Worm (Caenorhabditis elegans) whole organism, young adult: ENCODE data around the gene C01G5.7.

Experiments
- C17E4.6 ChIP-seq: fragments of 200-800 bp; sonication (Bioruptor generic); IDR thresholded peaks from 2 replicates; pipeline ENCODE4 v1.3.6; 2022; ENCODE audit warnings: missing genetic modification reagents, missing genetic modification characterization, missing compliant biosample characterization
- D2030.7 ChIP-seq: fragments of 200-800 bp; sonication (Bioruptor generic); IDR thresholded peaks from 2 replicates; pipeline ENCODE4 v1.3.6; 2022; ENCODE audit warnings: missing genetic modification reagents, missing genetic modification characterization, missing compliant biosample characterization
- F10E7.11 ChIP-seq: sonication (generic microtip); optimal IDR thresholded peaks from 2 replicates; lab custom pipeline; 2017; ENCODE audit warnings: mild to moderate bottlenecking, missing genetic modification characterization, moderate library complexity, missing compliant biosample characterization
- F22D6.2 ChIP-seq: sonication (generic microtip); optimal IDR thresholded peaks from 2 replicates; lab custom pipeline; 2016; ENCODE audit warnings: mild to moderate bottlenecking, missing genetic modification characterization, missing compliant biosample characterization
- F37B4.10 ChIP-seq: fragments of 200-800 bp; sonication (Bioruptor generic); IDR thresholded peaks from 2 replicates; pipeline ENCODE4 v1.3.6; 2022; ENCODE audit warnings: missing genetic modification characterization, missing compliant biosample characterization
- F39B2.1 ChIP-seq: fragments of 200-800 bp; sonication (Bioruptor generic); IDR thresholded peaks from 2 replicates; pipeline ENCODE4 v1.3.6; 2022; ENCODE audit warnings: missing genetic modification reagents, missing genetic modification characterization, missing compliant biosample characterization
- K11D2.4 ChIP-seq: fragments of 200-800 bp; sonication (Bioruptor generic); IDR thresholded peaks from 2 replicates; pipeline ENCODE4 v1.3.6; 2022; ENCODE audit warnings: missing genetic modification reagents, missing genetic modification characterization, missing compliant biosample characterization
- Y67H2A.10 ChIP-seq: fragments of 200-800 bp; sonication (Bioruptor generic); conservative IDR thresholded peaks from 2 replicates; pipeline ENCODE4 v1.3.6; 2022; ENCODE audit warnings: missing genetic modification reagents, missing genetic modification characterization, missing compliant biosample characterization
- aptf-3 ChIP-seq: fragments of 200-800 bp; sonication (Bioruptor generic); IDR thresholded peaks from 2 replicates; pipeline ENCODE4 v1.3.6; 2022; ENCODE audit warnings: missing genetic modification characterization, missing compliant biosample characterization
- attf-3 ChIP-seq: fragments of 200-800 bp; sonication (Bioruptor generic); conservative IDR thresholded peaks from 2 replicates; pipeline ENCODE4 v1.3.6; 2022; ENCODE audit warnings: missing genetic modification reagents, missing genetic modification characterization, missing compliant biosample characterization
- attf-6 ChIP-seq: fragments of 200-800 bp; sonication (Bioruptor generic); IDR thresholded peaks from 2 replicates; pipeline ENCODE4 v1.3.6; 2022; ENCODE audit warnings: missing genetic modification reagents, missing genetic modification characterization, missing compliant biosample characterization
- cebp-2 ChIP-seq: fragments of 200-800 bp; sonication (Bioruptor generic); IDR thresholded peaks from 2 replicates; pipeline ENCODE4 v1.3.6; 2022; ENCODE audit warnings: missing genetic modification characterization, missing compliant biosample characterization
- ceh-40 ChIP-seq: fragments of 200-800 bp; sonication (Bioruptor generic); IDR thresholded peaks from 2 replicates; pipeline ENCODE4 v1.3.6; 2022; ENCODE audit warnings: missing genetic modification characterization, missing compliant biosample characterization
- ceh-91 ChIP-seq: fragments of 200-800 bp; sonication (Bioruptor generic); IDR thresholded peaks from 2 replicates; pipeline ENCODE4 v1.3.6; 2022; ENCODE audit warnings: missing genetic modification reagents, missing genetic modification characterization, missing compliant biosample characterization
- chd-7 ChIP-seq: sonication (generic microtip); optimal IDR thresholded peaks from 2 replicates; lab custom pipeline; 2016; ENCODE audit warnings: mild to moderate bottlenecking, missing genetic modification characterization, moderate library complexity, missing compliant biosample characterization
- dpl-1 ChIP-seq: fragments of 150-350 bp; optimal IDR thresholded peaks from 2 replicates; lab custom pipeline; 2014; ENCODE audit warnings: missing biosample characterization, missing genetic modification reagents, missing genetic modification characterization
- efl-1 ChIP-seq: fragments of 150-350 bp; optimal IDR thresholded peaks from 2 replicates; lab custom pipeline; 2014; ENCODE audit warnings: missing biosample characterization, missing genetic modification reagents, missing genetic modification characterization
- egl-44 ChIP-seq: fragments of 200-800 bp; sonication (Bioruptor generic); IDR thresholded peaks from 2 replicates; pipeline ENCODE4 v1.3.6; 2022; ENCODE audit warnings: missing genetic modification reagents, missing genetic modification characterization, missing compliant biosample characterization
- egrh-3 ChIP-seq: fragments of 200-800 bp; sonication (Bioruptor generic); IDR thresholded peaks from 2 replicates; pipeline ENCODE4 v1.3.6; 2022; ENCODE audit warnings: missing genetic modification reagents, missing genetic modification characterization, missing compliant biosample characterization
- ekl-4 ChIP-seq: fragments of 200-800 bp; sonication (Bioruptor generic); IDR thresholded peaks from 2 replicates; pipeline ENCODE4 v1.3.6; 2022; ENCODE audit warnings: missing genetic modification reagents, missing genetic modification characterization, missing compliant biosample characterization
- fkh-3 ChIP-seq: sonication (generic microtip); optimal IDR thresholded peaks from 2 replicates; lab custom pipeline; 2016; ENCODE audit warnings: mild to moderate bottlenecking, missing genetic modification characterization, missing compliant biosample characterization
- hlh-26 ChIP-seq: fragments of 200-800 bp; sonication (Bioruptor generic); conservative IDR thresholded peaks from 2 replicates; pipeline ENCODE4 v1.3.6; 2022; ENCODE audit warnings: missing genetic modification reagents, missing genetic modification characterization, missing compliant biosample characterization
- hmg-20 ChIP-seq: fragments of 200-800 bp; sonication (Bioruptor generic); IDR thresholded peaks from 2 replicates; pipeline ENCODE4 v1.3.6; 2022; ENCODE audit warnings: missing genetic modification reagents, missing genetic modification characterization, missing compliant biosample characterization
- hrde-1 ChIP-seq: sonication (generic microtip); optimal IDR thresholded peaks from 2 replicates; lab custom pipeline; 2016; ENCODE audit warnings: missing genetic modification characterization, mild to moderate bottlenecking, missing compliant biosample characterization, moderate library complexity, missing genotype, missing genetic modification reagents, borderline replicate concordance
- lag-1 ChIP-seq: fragments of 200-800 bp; sonication (Bioruptor generic); IDR thresholded peaks from 2 replicates; pipeline ENCODE4 v1.3.6; 2022; ENCODE audit warnings: missing genetic modification reagents, missing genetic modification characterization, missing compliant biosample characterization
- lin-40 ChIP-seq: sonication (generic microtip); optimal IDR thresholded peaks from 2 replicates; lab custom pipeline; 2016; ENCODE audit warnings: missing genetic modification characterization, mild to moderate bottlenecking, missing compliant biosample characterization, missing genotype, missing genetic modification reagents
- lin-54 ChIP-seq: fragments of 200-800 bp; sonication (Bioruptor generic); optimal IDR thresholded peaks from 2 replicates; lab custom pipeline; 2018; ENCODE audit warnings: mild to moderate bottlenecking, missing genetic modification characterization, missing compliant biosample characterization
- lsl-1 ChIP-seq: fragments of 200-800 bp; sonication (Bioruptor generic); optimal IDR thresholded peaks from 2 replicates; lab custom pipeline; 2018; ENCODE audit warnings: mild to moderate bottlenecking, missing genetic modification characterization, moderate library complexity, missing compliant biosample characterization
- madf-3 ChIP-seq: fragments of 200-800 bp; sonication (Bioruptor generic); IDR thresholded peaks from 2 replicates; pipeline ENCODE4 v1.3.6; 2022; ENCODE audit warnings: missing genetic modification reagents, missing genetic modification characterization, missing compliant biosample characterization
- madf-6 ChIP-seq: fragments of 200-800 bp; sonication (Bioruptor generic); IDR thresholded peaks from 2 replicates; pipeline ENCODE4 v1.3.6; 2022; ENCODE audit warnings: missing genetic modification reagents, missing genetic modification characterization, missing compliant biosample characterization
- mxl-1 ChIP-seq: sonication (generic microtip); optimal IDR thresholded peaks from 2 replicates; lab custom pipeline; 2016; ENCODE audit warnings: missing genetic modification characterization, missing compliant biosample characterization
- nfya-2 ChIP-seq: fragments of 200-800 bp; sonication (Bioruptor generic); IDR thresholded peaks from 2 replicates; pipeline ENCODE4 v1.3.6; 2022; ENCODE audit warnings: missing genetic modification reagents, missing genetic modification characterization, missing compliant biosample characterization
- nhr-120 ChIP-seq: fragments of 200-800 bp; sonication (Bioruptor generic); IDR thresholded peaks from 2 replicates; pipeline ENCODE4 v1.3.6; 2022; ENCODE audit warnings: missing genetic modification characterization, missing compliant biosample characterization
- pbrm-1 ChIP-seq: fragments of 200-800 bp; sonication (Bioruptor generic); IDR thresholded peaks from 2 replicates; pipeline ENCODE4 v1.3.6; 2022; ENCODE audit warnings: missing genetic modification reagents, missing genetic modification characterization, missing compliant biosample characterization
- rec-8 ChIP-seq, 2 experiments: sonication (generic microtip); optimal IDR thresholded peaks; 2 replicates each; lab custom pipeline; 2016; ENCODE audit warnings: mild to moderate bottlenecking in 2 of 2, missing genetic modification characterization in 2 of 2, missing genetic modification reagents in 2 of 2, missing genotype in 2 of 2, missing biosample characterization in 1 of 2, missing compliant biosample characterization in 1 of 2, moderate library complexity in 1 of 2
- sdz-38 ChIP-seq: sonication (generic microtip); optimal IDR thresholded peaks from 2 replicates; lab custom pipeline; 2016; ENCODE audit warnings: missing genotype, missing genetic modification characterization, missing compliant biosample characterization
- snpc-1.1 ChIP-seq: sonication (generic microtip); optimal IDR thresholded peaks from 2 replicates; lab custom pipeline; 2017; ENCODE audit warnings: missing genetic modification characterization, mild to moderate bottlenecking, missing compliant biosample characterization, antibody characterized with exemption, moderate library complexity, missing genotype, missing genetic modification reagents; ENCODE audit not compliant: insufficient read depth
- snpc-1.3 ChIP-seq: sonication (generic microtip); optimal IDR thresholded peaks from 2 replicates; lab custom pipeline; 2017; ENCODE audit warnings: missing genetic modification characterization, mild to moderate bottlenecking, missing compliant biosample characterization, antibody characterized with exemption, moderate library complexity, missing genotype, missing genetic modification reagents; ENCODE audit not compliant: insufficient read depth
- snpc-4 ChIP-seq, 5 experiments: fragments of 150-350 bp in 1 of 5; sonication (generic microtip) in 4 of 5; optimal IDR thresholded peaks; 2 replicates each; lab custom pipeline; 2014 to 2018; ENCODE audit warnings: missing genetic modification characterization in 5 of 5, missing biosample characterization in 3 of 5, antibody characterized with exemption in 2 of 5, mild to moderate bottlenecking in 2 of 5, missing compliant biosample characterization in 2 of 5, missing genotype in 2 of 5, moderate library complexity in 2 of 5, missing genetic modification reagents in 1 of 5
- sptf-2 ChIP-seq: fragments of 200-800 bp; sonication (Bioruptor generic); optimal IDR thresholded peaks from 2 replicates; lab custom pipeline; 2018; ENCODE audit warnings: mild to moderate bottlenecking, missing genetic modification characterization, missing compliant biosample characterization
- tlf-1 ChIP-seq: fragments of 200-800 bp; sonication (Bioruptor generic); optimal IDR thresholded peaks from 2 replicates; lab custom pipeline; 2018; ENCODE audit warnings: mild to moderate bottlenecking, missing genetic modification characterization, missing compliant biosample characterization
- unc-130 ChIP-seq: sonication (generic microtip); optimal IDR thresholded peaks from 2 replicates; lab custom pipeline; 2016; ENCODE audit warnings: missing genetic modification reagents, missing genetic modification characterization, missing compliant biosample characterization
- zim-3 ChIP-seq: sonication (generic microtip); optimal IDR thresholded peaks from 2 replicates; lab custom pipeline; 2017; ENCODE audit warnings: mild to moderate bottlenecking, missing genetic modification characterization, moderate library complexity, missing compliant biosample characterization
- ztf-22 ChIP-seq: fragments of 200-800 bp; sonication (Bioruptor generic); optimal IDR thresholded peaks from 2 replicates; lab custom pipeline; 2018; ENCODE audit warnings: mild to moderate bottlenecking, missing genetic modification characterization, moderate library complexity, missing compliant biosample characterization
- ztf-25 ChIP-seq: fragments of 200-800 bp; sonication (Bioruptor generic); IDR thresholded peaks from 2 replicates; pipeline ENCODE4 v1.3.6; 2022; ENCODE audit warnings: missing genetic modification reagents, missing genetic modification characterization, missing compliant biosample characterization
- ztf-26 ChIP-seq: sonication (generic microtip); optimal IDR thresholded peaks from 2 replicates; lab custom pipeline; 2017; ENCODE audit warnings: missing genetic modification characterization, missing compliant biosample characterization

Gene C01G5.7

ce11 chrIV:6528202-6528601 lies 10.2 kb downstream of the C01G5.7 start:
- TF ChIP-seq nfya-2 (GFP tag; lab: Robert Waterston, UW), result 0 out of 2 replicates have a peak, but pooled peaks have one; percentile 32
- TF ChIP-seq snpc-4 (GFP tag; optimal IDR thresholded peaks at IDR 0.05; lab: Kevin White, UChicago), result no peak
- TF ChIP-seq snpc-4 (tag; optimal IDR thresholded peaks at IDR 0.05; lab: Kevin White, UChicago), result peak in 1 of 4 experiments; percentile 5
- peak; percentile 36 for TF ChIP-seq lin-54
- TF ChIP-seq sdz-38 (tag; lab: Kevin White, UChicago), result no peak

DNA sequence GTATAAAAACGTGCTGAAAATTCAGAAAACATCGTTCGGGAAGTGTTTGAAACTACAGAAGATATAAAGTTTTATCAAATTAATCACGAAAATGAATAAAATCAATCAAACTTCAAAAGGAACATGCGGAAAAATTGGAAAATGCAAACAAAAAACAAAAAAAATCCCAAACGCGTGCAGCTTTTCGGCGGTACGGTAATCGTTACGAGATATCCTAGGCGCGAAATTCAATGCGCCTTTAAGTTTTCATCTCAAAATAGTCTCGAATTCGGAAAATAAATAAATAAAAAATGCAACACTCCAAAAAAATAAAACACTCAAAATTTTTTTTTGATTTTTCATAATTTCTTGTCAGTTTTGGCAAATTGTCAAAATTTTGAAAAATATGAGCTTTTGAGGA lies 11.9 kb downstream of the C01G5.7 start:
- no peak for TF ChIP-seq mxl-1 (tag; lab: Kevin White, UChicago)
- no peak for TF ChIP-seq zim-3 (tag; lab: Kevin White, UChicago)
- no peak for TF ChIP-seq aptf-3
- no peak for TF ChIP-seq F39B2.1 (GFP tag; lab: Robert Waterston, UW)
- no peak for TF ChIP-seq dpl-1 (GFP tag; lab: Kevin White, UChicago)
- TF ChIP-seq lin-54, result no peak
- TF ChIP-seq F10E7.11 (tag; lab: Kevin White, UChicago), result no peak
- no peak for TF ChIP-seq egrh-3 (GFP tag; lab: Robert Waterston, UW)
- no peak for TF ChIP-seq snpc-1.1 (tag; lab: Kevin White, UChicago)
- TF ChIP-seq ceh-91, result no peak
- no peak for TF ChIP-seq F37B4.10 (GFP tag; lab: Robert Waterston, UW)
- TF ChIP-seq K11D2.4 (GFP tag; lab: Robert Waterston, UW), result no peak
- no peak for TF ChIP-seq cebp-2
- TF ChIP-seq attf-3 (GFP tag; lab: Robert Waterston, UW), result no peak
- no peak for TF ChIP-seq unc-130 (GFP tag; lab: Kevin White, UChicago)
- TF ChIP-seq hrde-1 (tag; lab: Kevin White, UChicago), result no peak
- no peak for TF ChIP-seq chd-7 (tag; lab: Kevin White, UChicago)
- no peak for TF ChIP-seq hmg-20
- peak; percentile 32 for TF ChIP-seq efl-1
- TF ChIP-seq F22D6.2 (tag; lab: Kevin White, UChicago), result no peak
- no peak for TF ChIP-seq tlf-1 (GFP tag; lab: Kevin White, UChicago)
- TF ChIP-seq snpc-1.3 (tag; lab: Kevin White, UChicago), result peak; percentile 14
- no peak for TF ChIP-seq fkh-3 (tag; lab: Kevin White, UChicago)
- TF ChIP-seq snpc-4 (GFP tag; optimal IDR thresholded peaks at IDR 0.05; lab: Kevin White, UChicago), result no peak
- TF ChIP-seq snpc-4 (tag; optimal IDR thresholded peaks at IDR 0.05; lab: Kevin White, UChicago), result peak in 3 of 4 experiments; percentile 62 to 86 (median 80)
- no peak for TF ChIP-seq lag-1
- TF ChIP-seq egl-44 (GFP tag; lab: Robert Waterston, UW), result no peak
- no peak for TF ChIP-seq ekl-4 (GFP tag; lab: Robert Waterston, UW)
- TF ChIP-seq C17E4.6 (GFP tag; lab: Robert Waterston, UW), result no peak
- TF ChIP-seq ceh-40, result no peak
- TF ChIP-seq ztf-26 (tag; lab: Kevin White, UChicago), result no peak
- TF ChIP-seq Y67H2A.10, result no peak
- no peak for TF ChIP-seq sptf-2
- TF ChIP-seq rec-8 (tag; optimal IDR thresholded peaks at IDR 0.05; lab: Kevin White, UChicago), result no peak
- no peak for TF ChIP-seq nfya-2 (GFP tag; lab: Robert Waterston, UW)
- TF ChIP-seq D2030.7 (GFP tag; lab: Robert Waterston, UW), result no peak
- TF ChIP-seq lsl-1 (GFP tag; lab: Kevin White, UChicago), result peak; percentile 70
- no peak for TF ChIP-seq attf-6 (GFP tag; lab: Robert Waterston, UW)
- TF ChIP-seq lin-40, result no peak
- no peak for TF ChIP-seq madf-3 (GFP tag; lab: Robert Waterston, UW)
- no peak for TF ChIP-seq nhr-120 (GFP tag; lab: Robert Waterston, UW)
- TF ChIP-seq hlh-26 (GFP tag; lab: Robert Waterston, UW), result no peak
- TF ChIP-seq ztf-25 (GFP tag; lab: Robert Waterston, UW), result no peak
- TF ChIP-seq madf-6 (GFP tag; lab: Robert Waterston, UW), result peak; percentile 11; the same call in 1 of the 2 replicates
- no peak for TF ChIP-seq pbrm-1 (GFP tag; lab: Robert Waterston, UW)
- TF ChIP-seq ztf-22 (GFP tag; lab: Kevin White, UChicago), result no peak
